Worm (Caenorhabditis elegans) whole organism, young adult: ENCODE measurements around the gene F38B6.3.

ENCODE experiments used
- ekl-4 ChIP-seq: fragments of 200-800 bp; sonication (Bioruptor generic); IDR thresholded peaks from 2 replicates; pipeline ENCODE4 v1.3.6; 2022; ENCODE audit warnings: missing genetic modification reagents, missing genetic modification characterization, missing compliant biosample characterization
- lin-40 ChIP-seq: sonication (generic microtip); optimal IDR thresholded peaks from 2 replicates; lab custom pipeline; 2016; ENCODE audit warnings: missing genetic modification characterization, mild to moderate bottlenecking, missing compliant biosample characterization, missing genotype, missing genetic modification reagents

DNA sequence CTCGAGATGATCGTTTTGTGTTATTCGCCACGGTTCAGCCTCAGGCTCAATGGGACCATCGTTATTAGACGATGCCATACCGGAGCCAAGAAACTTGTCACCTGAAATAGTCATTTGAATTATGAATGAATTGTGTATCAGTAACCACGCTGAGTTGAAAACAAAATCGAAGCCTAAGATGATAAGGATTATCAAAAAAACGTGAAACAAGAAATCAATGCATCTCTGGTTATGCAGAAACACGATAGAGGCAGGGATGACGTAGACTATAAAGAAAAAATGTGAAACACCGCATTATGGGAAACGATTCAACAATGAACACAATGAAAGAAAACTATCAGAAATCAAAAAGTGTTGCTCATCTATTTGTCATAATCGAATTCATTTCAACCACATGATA lies 29.5 kb downstream of the F38B6.3 start, which contains the start of gene smf-1:
- no peak for TF ChIP-seq lin-40 (tag; lab: Kevin White, UChicago)
- TF ChIP-seq ekl-4 (GFP tag; lab: Robert Waterston, UW) = no peak
